Worm (Caenorhabditis elegans): ENCODE results near the gene C03G5.14.

Gene C03G5.14

ce11 chrX:8521614-8522013 lies at the start of gene C03G5.14:
Gene C03G5.14, plus strand, starts transcription at chrX:8521914.
- no peak for TF ChIP-seq ceh-83 (GFP tag; optimal IDR thresholded peaks at IDR 0.05)
- no peak for TF ChIP-seq nhr-76 (tag; optimal IDR thresholded peaks at IDR 0.05)
- TF ChIP-seq ceh-39 (tag; optimal IDR thresholded peaks at IDR 0.05) = no peak
- TF ChIP-seq elt-3 (tag; optimal IDR thresholded peaks at IDR 0.05) = no peak
- TF ChIP-seq ceh-43 (GFP tag; optimal IDR thresholded peaks at IDR 0.05) = no peak
- TF ChIP-seq hlh-1 (tag; optimal IDR thresholded peaks at IDR 0.05) = no peak
- TF ChIP-seq elt-1 (tag; optimal IDR thresholded peaks at IDR 0.05; ENCODE audit: borderline replicate concordance, insufficient read depth) = no peak

- TF ChIP-seq lsy-2 (tag; optimal IDR thresholded peaks at IDR 0.05) (no peak), sptf-1 (tag; optimal IDR thresholded peaks at IDR 0.05) (no peak), elt-3 (tag; optimal IDR thresholded peaks at IDR 0.05) (no peak), nhr-28 (tag; optimal IDR thresholded peaks at IDR 0.05) (no peak)
Measured at ce11 chrX:8473468-8473867, 48.2 kb upstream of the C03G5.14 start.

- TF ChIP-seq unc-62 (GFP tag; optimal IDR thresholded peaks at IDR 0.05) (peak; percentile 38), ces-1 (GFP tag; optimal IDR thresholded peaks at IDR 0.05) (no peak), nhr-12 (tag; optimal IDR thresholded peaks at IDR 0.05) (no peak), elt-3 (tag; optimal IDR thresholded peaks at IDR 0.05) (peak; percentile 59)
Measured at ce11 chrX:8475142-8475541, 46.6 kb upstream of the C03G5.14 start.

- TF ChIP-seq flh-1 (GFP tag; optimal IDR thresholded peaks at IDR 0.05) = no peak
- no peak for TF ChIP-seq unc-39 (tag; optimal IDR thresholded peaks at IDR 0.05)
- TF ChIP-seq drap-1 (GFP tag; optimal IDR thresholded peaks at IDR 0.05) = no peak
- TF ChIP-seq ceh-83 (GFP tag; optimal IDR thresholded peaks at IDR 0.05) = no peak
- no peak for TF ChIP-seq ceh-43 (GFP tag; optimal IDR thresholded peaks at IDR 0.05)
- TF ChIP-seq mep-1 (tag; optimal IDR thresholded peaks at IDR 0.05) = no peak
- no peak for TF ChIP-seq ceh-39 (tag; optimal IDR thresholded peaks at IDR 0.05)
- no peak for TF ChIP-seq lsy-2 (tag; optimal IDR thresholded peaks at IDR 0.05)
Measured at ce11 chrX:8475759-8476228, 45.9 kb upstream of the C03G5.14 start, which contains the start of gene nhr-14. Gene nhr-14, minus strand, starts transcription at chrX:8476178.

- TF ChIP-seq ces-1 (GFP tag; optimal IDR thresholded peaks at IDR 0.05) (peak; percentile 26), pha-4 (tag; optimal IDR thresholded peaks at IDR 0.05) (no peak)
Measured at ce11 chrX:8476308-8476707, 45.4 kb upstream of the C03G5.14 start.

ce11 chrX:8477048-8477806 lies 44.5 kb upstream of the C03G5.14 start:
- TF ChIP-seq nhr-76 (tag; optimal IDR thresholded peaks at IDR 0.05) (no peak), elt-3 (tag; optimal IDR thresholded peaks at IDR 0.05) (peak; percentile 77), ztf-11 (tag; optimal IDR thresholded peaks at IDR 0.05) (no peak), blmp-1 (tag; optimal IDR thresholded peaks at IDR 0.05) (peak; percentile 70), nhr-237 (tag; optimal IDR thresholded peaks at IDR 0.05) (peak; percentile 74), ham-2 (GFP tag; optimal IDR thresholded peaks at IDR 0.05) (peak; percentile 58), lsy-2 (tag; optimal IDR thresholded peaks at IDR 0.05) (peak; percentile 22), unc-62 (GFP tag; optimal IDR thresholded peaks at IDR 0.05) (peak; percentile 16)

ce11 chrX:8479050-8479449 lies 42.7 kb upstream of the C03G5.14 start:
- TF ChIP-seq lin-32 (GFP tag; optimal IDR thresholded peaks at IDR 0.05) (no peak), snpc-4 (tag; optimal IDR thresholded peaks at IDR 0.05) (no peak), mep-1 (tag; optimal IDR thresholded peaks at IDR 0.05) (no peak), elt-1 (tag; optimal IDR thresholded peaks at IDR 0.05; ENCODE audit: borderline replicate concordance, insufficient read depth) (no peak), sptf-1 (tag; optimal IDR thresholded peaks at IDR 0.05) (no peak), elt-3 (tag; optimal IDR thresholded peaks at IDR 0.05) (no peak), ceh-43 (GFP tag; optimal IDR thresholded peaks at IDR 0.05) (no peak), ces-1 (GFP tag; optimal IDR thresholded peaks at IDR 0.05) (no peak)

- TF ChIP-seq ceh-39 (tag; optimal IDR thresholded peaks at IDR 0.05) (no peak), cnd-1 (tag; optimal IDR thresholded peaks at IDR 0.05) (no peak), pha-4 (tag; optimal IDR thresholded peaks at IDR 0.05) (no peak), sem-2 (GFP tag; optimal IDR thresholded peaks at IDR 0.05) (no peak), mep-1 (tag; optimal IDR thresholded peaks at IDR 0.05) (no peak), snpc-4 (tag; optimal IDR thresholded peaks at IDR 0.05) (no peak), nhr-237 (tag; optimal IDR thresholded peaks at IDR 0.05) (no peak), sptf-1 (tag; optimal IDR thresholded peaks at IDR 0.05) (no peak), zip-8 (tag; optimal IDR thresholded peaks at IDR 0.05) (no peak), lsy-2 (tag; optimal IDR thresholded peaks at IDR 0.05) (no peak), nhr-2 (tag; optimal IDR thresholded peaks at IDR 0.05) (no peak), hlh-1 (tag; optimal IDR thresholded peaks at IDR 0.05) (no peak), tbx-8 (GFP tag; optimal IDR thresholded peaks at IDR 0.05) (no peak), nhr-12 (tag; optimal IDR thresholded peaks at IDR 0.05) (no peak), ham-2 (GFP tag; optimal IDR thresholded peaks at IDR 0.05) (no peak), ceh-83 (GFP tag; optimal IDR thresholded peaks at IDR 0.05) (no peak), unc-120 (tag; optimal IDR thresholded peaks at IDR 0.05; ENCODE audit: poor library complexity, severe bottlenecking) (no peak), ceh-43 (GFP tag; optimal IDR thresholded peaks at IDR 0.05) (no peak), M03D4.4 (tag; optimal IDR thresholded peaks at IDR 0.05) (no peak)
Measured at ce11 chrX:8481716-8482115, 40.0 kb upstream of the C03G5.14 start.

Data from whole organism, mixed stage, embryonic.